Worm (Caenorhabditis elegans) whole organism, L4/young adult: ENCODE measurements around the gene mcm-7.

ENCODE experiments used
- W03F9.2 ChIP-seq: fragments of 150-350 bp; optimal IDR thresholded peaks from 2 replicates; lab custom pipeline; 2014; ENCODE audit warnings: missing biosample characterization, missing genetic modification characterization
- him-1 ChIP-seq: sonication (generic microtip); optimal IDR thresholded peaks from 2 replicates; lab custom pipeline; 2016; ENCODE audit warnings: missing genotype, missing genetic modification reagents, missing genetic modification characterization, missing compliant biosample characterization

- TF ChIP-seq him-1: no peak
- no peak for TF ChIP-seq W03F9.2 (tag; lab: Kevin White, UChicago)
These were observed 14.5 kb downstream of the mcm-7 start, which contains the start of gene F32D1.3 for ce11 chrV:4361505-4361904.
